Worm (Caenorhabditis elegans) whole organism, L1 larva: ENCODE measurements around the gene zyg-1.
A peak's percentile ranks its signal among the peaks of the same experiment; 100 is the strongest.

ENCODE experiments used
- C04F5.9 ChIP-seq: sonication (generic microtip); optimal IDR thresholded peaks from 2 replicates; lab custom pipeline; 2016; ENCODE audit warnings: missing genetic modification characterization, missing compliant biosample characterization
- Y116A8C.19 ChIP-seq: sonication (generic microtip); optimal IDR thresholded peaks from 2 replicates; lab custom pipeline; 2016; ENCODE audit warnings: missing compliant biosample characterization, missing genetic modification characterization, borderline replicate concordance
- alr-1 ChIP-seq: fragments of 200-800 bp; sonication (Bioruptor generic); optimal IDR thresholded peaks from 2 replicates; lab custom pipeline; 2018; ENCODE audit warnings: borderline replicate concordance, mild to moderate bottlenecking, missing genetic modification characterization, missing compliant biosample characterization
- ama-1 ChIP-seq: fragments of 150-350 bp; optimal IDR thresholded peaks from 2 replicates; lab custom pipeline; 2014
- blmp-1 ChIP-seq: fragments of 150-350 bp; optimal IDR thresholded peaks from 2 replicates; lab custom pipeline; 2014; ENCODE audit warnings: missing biosample characterization, missing genetic modification characterization
- ceh-8 ChIP-seq: fragments of 200-800 bp; sonication (Bioruptor generic); optimal IDR thresholded peaks from 2 replicates; lab custom pipeline; 2018; ENCODE audit warnings: mild to moderate bottlenecking, missing genetic modification characterization, moderate library complexity, missing compliant biosample characterization
- ceh-82 ChIP-seq, 3 experiments: fragments of 150-350 bp in 1 of 3; sonication (generic microtip) in 2 of 3; optimal IDR thresholded peaks; 2 replicates each; lab custom pipeline; 2014 to 2017; ENCODE audit warnings: missing biosample characterization in 3 of 3, missing genetic modification characterization in 3 of 3
- ceh-88 ChIP-seq: fragments of 200-800 bp; sonication (Bioruptor generic); IDR thresholded peaks from 2 replicates; pipeline ENCODE4 v1.3.6; 2022; ENCODE audit warnings: missing genetic modification characterization, missing compliant biosample characterization
- ceh-90 ChIP-seq: sonication (generic microtip); optimal IDR thresholded peaks from 2 replicates; lab custom pipeline; 2016; ENCODE audit warnings: missing genetic modification characterization, missing compliant biosample characterization
- ces-1 ChIP-seq: fragments of 150-350 bp; optimal IDR thresholded peaks from 2 replicates; lab custom pipeline; 2014; ENCODE audit warnings: missing biosample characterization, missing genetic modification reagents, missing genetic modification characterization
- efl-3 ChIP-seq: fragments of 200-800 bp; sonication (Bioruptor generic); optimal IDR thresholded peaks from 2 replicates; lab custom pipeline; 2018; ENCODE audit warnings: mild to moderate bottlenecking, missing genetic modification characterization, missing compliant biosample characterization
- elt-3 ChIP-seq, 6 experiments: fragments of 150-350 bp in 1 of 6; sonication (generic microtip); optimal IDR thresholded peaks; 2 replicates each; lab custom pipeline; 2017 to 2018; ENCODE audit warnings: missing biosample characterization in 6 of 6, missing genetic modification characterization in 6 of 6, inconsistent platforms in 1 of 6
- ets-5 ChIP-seq: fragments of 200-800 bp; sonication (Bioruptor generic); IDR thresholded peaks from 2 replicates; pipeline ENCODE4 v1.3.6; 2022; ENCODE audit warnings: missing genetic modification characterization, missing compliant biosample characterization
- fkh-4 ChIP-seq: sonication (generic microtip); optimal IDR thresholded peaks from 2 replicates; lab custom pipeline; 2016; ENCODE audit warnings: missing compliant biosample characterization, missing genetic modification characterization, borderline replicate concordance
- fos-1 ChIP-seq: fragments of 150-350 bp; optimal IDR thresholded peaks from 2 replicates; lab custom pipeline; 2014; ENCODE audit warnings: missing biosample characterization, missing genetic modification characterization
- hlh-4 ChIP-seq: sonication (generic microtip); optimal IDR thresholded peaks from 2 replicates; lab custom pipeline; 2016; ENCODE audit warnings: mild to moderate bottlenecking, missing genetic modification characterization, missing compliant biosample characterization
- hpl-2 ChIP-seq: fragments of 150-350 bp; optimal IDR thresholded peaks from 2 replicates; lab custom pipeline; 2014; ENCODE audit warnings: missing biosample characterization, missing genetic modification reagents, missing genetic modification characterization
- isw-1 ChIP-seq: fragments of 200-800 bp; sonication (Bioruptor generic); IDR thresholded peaks from 2 replicates; pipeline ENCODE4 v1.3.6; 2022; ENCODE audit warnings: missing genetic modification characterization, missing compliant biosample characterization
- lin-14 ChIP-seq: fragments of 200-800 bp; sonication (Bioruptor generic); optimal IDR thresholded peaks from 2 replicates; lab custom pipeline; 2018; ENCODE audit warnings: mild to moderate bottlenecking, missing genetic modification characterization, moderate library complexity, missing compliant biosample characterization
- lin-35 ChIP-seq, 2 experiments: fragments of 150-350 bp; optimal IDR thresholded peaks; 2 replicates each; lab custom pipeline; 2014; ENCODE audit warnings: missing biosample characterization in 2 of 2, missing genetic modification characterization in 2 of 2, missing genetic modification reagents in 2 of 2
- lsy-2 ChIP-seq, 2 experiments: fragments of 150-350 bp; optimal IDR thresholded peaks; 2 replicates each; lab custom pipeline; 2014; ENCODE audit warnings: missing biosample characterization in 2 of 2, missing genetic modification characterization in 2 of 2
- mdl-1 ChIP-seq, 2 experiments: fragments of 150-350 bp; optimal IDR thresholded peaks; 2 replicates each; lab custom pipeline; 2014 to 2017; ENCODE audit warnings: missing biosample characterization in 2 of 2, missing genetic modification characterization in 2 of 2, inconsistent platforms in 1 of 2
- mef-2 ChIP-seq: fragments of 150-350 bp; optimal IDR thresholded peaks from 2 replicates; lab custom pipeline; 2014; ENCODE audit warnings: missing biosample characterization, missing genetic modification characterization
- nhr-11 ChIP-seq: fragments of 150-350 bp; optimal IDR thresholded peaks from 2 replicates; lab custom pipeline; 2014; ENCODE audit warnings: missing biosample characterization, missing genetic modification characterization
- nhr-20 ChIP-seq: sonication (generic microtip); optimal IDR thresholded peaks from 2 replicates; lab custom pipeline; 2016; ENCODE audit warnings: mild to moderate bottlenecking, missing genetic modification characterization, missing compliant biosample characterization
- nhr-47 ChIP-seq: sonication (generic microtip); optimal IDR thresholded peaks from 2 replicates; lab custom pipeline; 2016; ENCODE audit warnings: mild to moderate bottlenecking, missing genetic modification characterization, moderate library complexity, missing compliant biosample characterization
- nhr-71 ChIP-seq: sonication (generic microtip); optimal IDR thresholded peaks from 2 replicates; lab custom pipeline; 2016; ENCODE audit warnings: mild to moderate bottlenecking, missing genetic modification characterization, moderate library complexity, missing compliant biosample characterization
- nhr-76 ChIP-seq: sonication (generic microtip); optimal IDR thresholded peaks from 2 replicates; lab custom pipeline; 2017; ENCODE audit warnings: missing biosample characterization, missing genetic modification characterization
- nhr-84 ChIP-seq: sonication (generic microtip); optimal IDR thresholded peaks from 2 replicates; lab custom pipeline; 2017; ENCODE audit warnings: missing biosample characterization, missing genetic modification characterization
- nhr-85 ChIP-seq: sonication (generic microtip); peaks from one replicate; lab custom pipeline; 2016; ENCODE audit warnings: missing genetic modification characterization, inconsistent platforms, missing compliant biosample characterization
- nhr-90 ChIP-seq: sonication (generic microtip); optimal IDR thresholded peaks from 2 replicates; lab custom pipeline; 2016; ENCODE audit warnings: mild to moderate bottlenecking, missing genetic modification characterization, missing compliant biosample characterization; ENCODE audit not compliant: poor library complexity
- pax-3 ChIP-seq: fragments of 200-800 bp; sonication (Bioruptor generic); optimal IDR thresholded peaks from 2 replicates; lab custom pipeline; 2018; ENCODE audit warnings: mild to moderate bottlenecking, missing genetic modification characterization, moderate library complexity, missing compliant biosample characterization
- pqm-1 ChIP-seq: sonication (generic microtip); optimal IDR thresholded peaks from 3 replicates; lab custom pipeline; 2017; ENCODE audit warnings: missing biosample characterization, missing genetic modification characterization
- rnt-1 ChIP-seq: sonication (generic microtip); optimal IDR thresholded peaks from 2 replicates; lab custom pipeline; 2016; ENCODE audit warnings: mild to moderate bottlenecking, missing genetic modification characterization, moderate library complexity, missing compliant biosample characterization
- snpc-4 ChIP-seq: fragments of 150-350 bp; optimal IDR thresholded peaks from 2 replicates; lab custom pipeline; 2014; ENCODE audit warnings: missing biosample characterization, missing genetic modification characterization
- snu-23 ChIP-seq: sonication (generic microtip); optimal IDR thresholded peaks from 2 replicates; lab custom pipeline; 2016; ENCODE audit warnings: missing genetic modification characterization, missing compliant biosample characterization
- sox-4 ChIP-seq: sonication (generic microtip); optimal IDR thresholded peaks from 2 replicates; lab custom pipeline; 2016; ENCODE audit warnings: missing genetic modification characterization, missing compliant biosample characterization
- sup-37 ChIP-seq: fragments of 200-800 bp; sonication (Bioruptor generic); optimal IDR thresholded peaks from 2 replicates; lab custom pipeline; 2018; ENCODE audit warnings: mild to moderate bottlenecking, missing genetic modification characterization, missing compliant biosample characterization
- tbx-2 ChIP-seq: sonication (generic microtip); optimal IDR thresholded peaks from 2 replicates; lab custom pipeline; 2016; ENCODE audit warnings: missing genetic modification characterization, missing compliant biosample characterization
- tlp-1 ChIP-seq: fragments of 150-350 bp; optimal IDR thresholded peaks from 2 replicates; lab custom pipeline; 2014; ENCODE audit warnings: missing biosample characterization, missing genetic modification characterization
- unc-30 ChIP-seq: sonication (generic microtip); optimal IDR thresholded peaks from 2 replicates; lab custom pipeline; 2017; ENCODE audit warnings: missing biosample characterization, missing genetic modification characterization
- unc-62 ChIP-seq: fragments of 150-350 bp; optimal IDR thresholded peaks from 2 replicates; lab custom pipeline; 2014; ENCODE audit warnings: missing biosample characterization, missing genetic modification reagents, missing genetic modification characterization
- vab-15 ChIP-seq: sonication (generic microtip); optimal IDR thresholded peaks from 2 replicates; lab custom pipeline; 2017; ENCODE audit warnings: missing genotype, mild to moderate bottlenecking, missing genetic modification characterization, missing compliant biosample characterization
- xbp-1 ChIP-seq: sonication (generic microtip); optimal IDR thresholded peaks from 2 replicates; lab custom pipeline; 2016; ENCODE audit warnings: missing genetic modification characterization, missing compliant biosample characterization
- zag-1 ChIP-seq: fragments of 150-350 bp; optimal IDR thresholded peaks from 2 replicates; lab custom pipeline; 2014; ENCODE audit warnings: missing biosample characterization, missing genetic modification characterization
- ztf-11 ChIP-seq, 2 experiments: sonication (generic microtip); optimal IDR thresholded peaks; 2 replicates each; lab custom pipeline; 2016 to 2017; ENCODE audit warnings: missing genetic modification characterization in 2 of 2, missing biosample characterization in 1 of 2, missing compliant biosample characterization in 1 of 2
- ztf-4 ChIP-seq: fragments of 150-350 bp; optimal IDR thresholded peaks from 2 replicates; lab custom pipeline; 2014; ENCODE audit warnings: missing biosample characterization, missing genetic modification characterization

zyg-1 gene

ce11 chrII:5661735-5662177 lies 12.2 kb downstream of the zyg-1 start (continued):
- TF ChIP-seq nhr-90 (peak; percentile 82), snu-23 (GFP tag; lab: Kevin White, UChicago) (peak; percentile 88), tbx-2 (tag; lab: Kevin White, UChicago) (peak; percentile 81), ets-5 (no peak), elt-3 (tag; optimal IDR thresholded peaks at IDR 0.05; lab: Kevin White, UChicago) (peak in 1 of 6 experiments; percentile 43), tlp-1 (tag; lab: Kevin White, UChicago) (no peak), alr-1 (no peak), nhr-76 (peak; percentile 36), hlh-4 (no peak), sox-4 (peak; percentile 48), unc-62 (no peak), nhr-71 (peak; percentile 93), nhr-84 (tag; lab: Kevin White, UChicago) (peak; percentile 66), unc-30 (tag; lab: Kevin White, UChicago) (no peak), nhr-11 (tag; lab: Kevin White, UChicago) (peak; percentile 25), vab-15 (tag; lab: Kevin White, UChicago) (no peak), C04F5.9 (tag; lab: Kevin White, UChicago) (no peak), fkh-4 (tag; lab: Kevin White, UChicago) (peak; percentile 26), ztf-4 (tag; lab: Kevin White, UChicago) (peak; percentile 98), nhr-47 (tag; lab: Kevin White, UChicago) (peak; percentile 85), pax-3 (tag; lab: Kevin White, UChicago) (peak; percentile 86), ceh-90 (no peak), ama-1 (lab: Kevin White, UChicago) (peak; percentile 99), hpl-2 (GFP tag; lab: Kevin White, UChicago) (no peak), Y116A8C.19 (tag; lab: Kevin White, UChicago) (no peak), ceh-88 (GFP tag; lab: Robert Waterston, UW) (peak; percentile 85), ceh-82 (tag; optimal IDR thresholded peaks at IDR 0.05; lab: Kevin White, UChicago) (peak; percentile 76 to 92 (median 90)), ceh-8 (GFP tag; lab: Kevin White, UChicago) (peak; percentile 21), isw-1 (peak; percentile 75), mdl-1 (tag; optimal IDR thresholded peaks at IDR 0.05; lab: Kevin White, UChicago) (peak in 1 of 2 experiments; percentile 53), ztf-11 (tag; optimal IDR thresholded peaks at IDR 0.05; lab: Kevin White, UChicago) (peak in 1 of 2 experiments; percentile 77), ces-1 (peak; percentile 67), fos-1 (tag; lab: Kevin White, UChicago) (peak; percentile 84), pqm-1 (tag; lab: Kevin White, UChicago) (peak; percentile 41), zag-1 (tag; lab: Kevin White, UChicago) (peak; percentile 74), nhr-85 (tag; lab: Kevin White, UChicago) (peak; percentile 88), sup-37 (no peak), efl-3 (GFP tag; lab: Kevin White, UChicago) (no peak), snpc-4 (tag; lab: Kevin White, UChicago) (peak; percentile 58)
- TF ChIP-seq, all 84 proteins: peak for 60

DNA sequence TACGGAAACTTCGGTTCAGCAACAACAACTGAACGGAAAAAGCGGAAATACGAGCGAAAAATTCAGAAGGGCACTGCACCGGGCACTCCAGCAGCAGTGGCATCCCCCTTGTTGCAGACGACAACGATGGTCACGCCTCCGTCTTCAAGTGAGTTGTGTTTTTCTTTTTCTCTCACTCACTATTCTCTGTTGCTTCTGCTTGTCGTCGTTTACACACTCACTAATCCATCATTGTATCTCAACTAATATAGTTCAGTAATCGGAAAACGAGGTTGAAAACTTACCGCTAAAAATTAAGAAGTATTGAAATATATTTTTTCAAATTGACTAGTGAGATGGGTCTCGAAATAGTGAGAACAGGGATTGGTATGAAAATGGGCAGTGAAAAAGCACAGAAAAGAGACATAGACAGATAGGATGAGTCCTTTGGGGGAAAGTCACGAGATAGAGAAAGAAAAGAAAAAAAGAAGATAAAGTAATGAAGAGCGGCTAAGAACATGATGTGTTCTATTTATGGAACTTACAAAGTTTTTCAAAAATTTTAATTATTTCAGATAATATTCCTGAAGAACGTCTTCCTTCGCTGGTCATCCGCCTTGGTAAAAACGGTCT lies 13.7 kb downstream of the zyg-1 start:
- TF ChIP-seq mef-2 (tag; lab: Kevin White, UChicago) = peak; percentile 48
- no peak for TF ChIP-seq ceh-8 (GFP tag; lab: Kevin White, UChicago)
- peak; percentile 41 for TF ChIP-seq snu-23 (GFP tag; lab: Kevin White, UChicago)
- TF ChIP-seq lin-35 (GFP tag; optimal IDR thresholded peaks at IDR 0.05; lab: Kevin White, UChicago) = peak in 1 of 2 experiments; percentile 6
- TF ChIP-seq xbp-1 (tag; lab: Kevin White, UChicago) = peak; percentile 2
- TF ChIP-seq nhr-47 (tag; lab: Kevin White, UChicago) = peak; percentile 24
- TF ChIP-seq nhr-20 (tag; lab: Kevin White, UChicago) = peak; percentile 0
- peak; percentile 20 to 29 for TF ChIP-seq lsy-2 (tag; optimal IDR thresholded peaks at IDR 0.05; lab: Kevin White, UChicago)
- no peak for TF ChIP-seq ceh-82 (tag; optimal IDR thresholded peaks at IDR 0.05; lab: Kevin White, UChicago)
- TF ChIP-seq elt-3 (tag; optimal IDR thresholded peaks at IDR 0.05; lab: Kevin White, UChicago) = peak in 1 of 6 experiments; percentile 31
- TF ChIP-seq rnt-1 (tag; lab: Kevin White, UChicago) = no peak
- peak; percentile 43 for TF ChIP-seq nhr-71
- peak; percentile 55 for TF ChIP-seq lin-14 (GFP tag; lab: Kevin White, UChicago)
- peak; percentile 59 for TF ChIP-seq blmp-1 (tag; lab: Kevin White, UChicago)
